In the genomic region with DNA sequence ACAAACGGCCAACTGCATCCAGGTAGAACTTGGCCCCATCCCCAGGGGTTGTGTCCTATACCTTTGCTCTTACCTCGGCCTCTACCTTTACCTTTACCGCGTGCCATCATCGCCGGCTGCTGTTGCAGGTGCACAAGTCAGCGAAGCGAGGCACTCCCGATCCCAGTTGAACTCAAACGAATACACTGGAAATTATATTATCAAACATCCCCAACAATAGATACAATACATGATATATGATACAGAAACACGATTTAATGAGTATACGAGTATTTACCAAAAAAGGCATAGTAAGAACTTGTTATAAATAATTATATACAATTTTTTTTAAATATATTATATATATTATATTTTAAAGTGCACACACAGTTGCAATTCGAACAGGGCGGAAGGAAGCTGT, we compare ENCODE assay signal across 4 fruit fly cellular contexts.
TF ChIP-seq lines count a peak whose summit lies in the region.

No protein-coding gene starts in this region.

- no peak for TF ChIP-seq CTCF in whole organism, embryonic (GFP tag; optimal IDR thresholded peaks at IDR 0.05; lab: Kevin White, UChicago)

TF ChIP-seq in whole organism, embryonic, 481 proteins besides CTCF, POLR2A, EP300 and RAD21 (continues in another document):
- peak; percentile 25; the same call in 1 of the 2 replicates for TF ChIP-seq CG31441 (GFP tag; IDR thresholded peaks at IDR 0.05; lab: Robert Waterston, UW)
- TF ChIP-seq zen (tag; optimal IDR thresholded peaks at IDR 0.05; lab: Kevin White, UChicago): peak; percentile 72
- no peak for TF ChIP-seq dysf (GFP tag; IDR thresholded peaks at IDR 0.05; lab: Robert Waterston, UW)
- TF ChIP-seq Xrp1 (GFP tag; IDR thresholded peaks at IDR 0.05; lab: Robert Waterston, UW): peak; percentile 55; the same call in 1 of the 2 replicates
- TF ChIP-seq CG18476 (GFP tag; optimal IDR thresholded peaks at IDR 0.05; lab: Kevin White, UChicago): no peak
- peak; percentile 38; the same call in 1 of the 2 replicates for TF ChIP-seq dan (GFP tag; IDR thresholded peaks at IDR 0.05; lab: Robert Waterston, UW)
- peak; percentile 59 for TF ChIP-seq CG2712 (tag; optimal IDR thresholded peaks at IDR 0.05; lab: Kevin White, UChicago)
- peak; percentile 13 for TF ChIP-seq trem (tag; optimal IDR thresholded peaks at IDR 0.05; lab: Kevin White, UChicago)
- TF ChIP-seq CG18764 (GFP tag; optimal IDR thresholded peaks at IDR 0.05; lab: Kevin White, UChicago): no peak
- peak; percentile 59 for TF ChIP-seq CG10979 (tag; optimal IDR thresholded peaks at IDR 0.05; lab: Kevin White, UChicago)
- peak; percentile 51 for TF ChIP-seq da (GFP tag; optimal IDR thresholded peaks at IDR 0.05; lab: Kevin White, UChicago)
- TF ChIP-seq CG6683 (GFP tag; optimal IDR thresholded peaks at IDR 0.05; lab: Kevin White, UChicago): no peak
- peak; percentile 89 for TF ChIP-seq zf30C (GFP tag; optimal IDR thresholded peaks at IDR 0.05; lab: Kevin White, UChicago)
- TF ChIP-seq Bteb2 (GFP tag; optimal IDR thresholded peaks at IDR 0.05; lab: Kevin White, UChicago): no peak
- TF ChIP-seq tll (GFP tag; optimal IDR thresholded peaks at IDR 0.05; lab: Kevin White, UChicago): peak in 1 of 2 experiments; percentile 2
- TF ChIP-seq ara (GFP tag; IDR thresholded peaks at IDR 0.05; lab: Robert Waterston, UW): peak; percentile 57
- TF ChIP-seq CG15696 (tag; optimal IDR thresholded peaks at IDR 0.05; lab: Kevin White, UChicago): peak; percentile 80
- TF ChIP-seq CG10267 (tag; optimal IDR thresholded peaks at IDR 0.05; lab: Kevin White, UChicago): peak; percentile 42
- peak; percentile 56 for TF ChIP-seq CG4404 (GFP tag; IDR thresholded peaks at IDR 0.05; lab: Robert Waterston, UW)
- peak; percentile 46 for TF ChIP-seq CG17829 (tag; optimal IDR thresholded peaks at IDR 0.05; lab: Kevin White, UChicago)
- TF ChIP-seq HLHmδ (GFP tag; optimal IDR thresholded peaks at IDR 0.05; lab: Kevin White, UChicago): peak; percentile 71

TF ChIP-seq in whole organism, prepupa, 60 proteins besides CTCF, POLR2A, EP300 and RAD21:
- TF ChIP-seq Ets96B (tag; optimal IDR thresholded peaks at IDR 0.05; lab: Kevin White, UChicago) (peak; percentile 9), Blimp-1 (GFP tag; optimal IDR thresholded peaks at IDR 0.05; lab: Kevin White, UChicago) (no peak), Sox102F (GFP tag; optimal IDR thresholded peaks at IDR 0.05; lab: Kevin White, UChicago) (no peak), CG3919 (GFP tag; optimal IDR thresholded peaks at IDR 0.05; lab: Kevin White, UChicago) (no peak), CG11902 (GFP tag; optimal IDR thresholded peaks at IDR 0.05; lab: Kevin White, UChicago) (no peak), dsx (GFP tag; optimal IDR thresholded peaks at IDR 0.05; lab: Kevin White, UChicago; ENCODE audit: poor library complexity, severe bottlenecking) (peak; percentile 16), CG4318 (GFP tag; optimal IDR thresholded peaks at IDR 0.05; lab: Kevin White, UChicago) (no peak), eg (GFP tag; IDR thresholded peaks at IDR 0.05; lab: Robert Waterston, UW) (no peak), CG16779 (tag; optimal IDR thresholded peaks at IDR 0.05; lab: Kevin White, UChicago) (no peak), CG34406 (GFP tag; optimal IDR thresholded peaks at IDR 0.05; lab: Kevin White, UChicago) (no peak), Gug (GFP tag; IDR thresholded peaks at IDR 0.05; lab: Robert Waterston, UW) (no peak), CG8632 (GFP tag; optimal IDR thresholded peaks at IDR 0.05; lab: Kevin White, UChicago) (no peak), svp (GFP tag; lab: Kevin White, UChicago) (peak; percentile 69), acj6 (GFP tag; optimal IDR thresholded peaks at IDR 0.05; lab: Kevin White, UChicago) (no peak), Eip75B (GFP tag; optimal IDR thresholded peaks at IDR 0.05; lab: Kevin White, UChicago) (no peak), Sox14 (GFP tag; optimal IDR thresholded peaks at IDR 0.05; lab: Kevin White, UChicago) (no peak), ss (GFP tag; optimal IDR thresholded peaks at IDR 0.05; lab: Kevin White, UChicago) (no peak), OdsH (GFP tag; optimal IDR thresholded peaks at IDR 0.05; lab: Kevin White, UChicago) (no peak)

TF ChIP-seq in whole organism, pupa, 21 proteins besides CTCF, POLR2A, EP300 and RAD21:
- TF ChIP-seq CG8159 (tag; optimal IDR thresholded peaks at IDR 0.05; lab: Kevin White, UChicago) (peak; percentile 35), CG9948 (tag; optimal IDR thresholded peaks at IDR 0.05; lab: Kevin White, UChicago) (peak; percentile 28), CG14655 (GFP tag; optimal IDR thresholded peaks at IDR 0.05; lab: Kevin White, UChicago) (no peak)

TF ChIP-seq in whole organism, wandering third instar larva, 38 proteins besides CTCF, POLR2A, EP300 and RAD21:
- TF ChIP-seq Hnf4 (GFP tag; optimal IDR thresholded peaks at IDR 0.05; lab: Kevin White, UChicago) (no peak), HLH106 (tag; optimal IDR thresholded peaks at IDR 0.05; lab: Kevin White, UChicago) (peak; percentile 58), psq (GFP tag; optimal IDR thresholded peaks at IDR 0.05; lab: Kevin White, UChicago) (peak; percentile 10), Sp1 (GFP tag; optimal IDR thresholded peaks at IDR 0.05; lab: Kevin White, UChicago) (peak; percentile 34), dl (GFP tag; optimal IDR thresholded peaks at IDR 0.05; lab: Kevin White, UChicago; ENCODE audit: insufficient read depth in 1 of 2, partially characterized antibody in 2 of 2) (no peak)
TF ChIP-seq in whole organism, wandering third instar larva: peak in this region for 3.
